Worm (Caenorhabditis elegans) whole organism, L3 larva: ENCODE data around the gene C25F9.13.

Experiments
- R02D3.7 ChIP-seq: fragments of 150-350 bp; optimal IDR thresholded peaks from 2 replicates; lab custom pipeline; 2014; ENCODE audit warnings: missing biosample characterization, missing genetic modification characterization
- ZK546.5 ChIP-seq: sonication (generic microtip); optimal IDR thresholded peaks from 2 replicates; lab custom pipeline; 2017; ENCODE audit warnings: missing biosample characterization, missing genetic modification characterization
- ceh-16 ChIP-seq: sonication (generic microtip); optimal IDR thresholded peaks from 2 replicates; lab custom pipeline; 2017; ENCODE audit warnings: missing biosample characterization, missing genetic modification characterization
- ceh-28 ChIP-seq: fragments of 150-350 bp; optimal IDR thresholded peaks from 2 replicates; lab custom pipeline; 2014; ENCODE audit warnings: missing biosample characterization, missing genetic modification reagents, missing genetic modification characterization
- ceh-9 ChIP-seq: sonication (generic microtip); optimal IDR thresholded peaks from 2 replicates; lab custom pipeline; 2018; ENCODE audit warnings: missing biosample characterization, missing genetic modification characterization
- daf-12 ChIP-seq: fragments of 150-350 bp; optimal IDR thresholded peaks from 2 replicates; lab custom pipeline; 2014; ENCODE audit warnings: missing biosample characterization, missing genetic modification reagents, missing genetic modification characterization
- egl-27 ChIP-seq: sonication (generic microtip); optimal IDR thresholded peaks from 4 replicates; lab custom pipeline; 2017; ENCODE audit warnings: missing biosample characterization, missing genetic modification reagents, missing genetic modification characterization
- egl-5 ChIP-seq: fragments of 150-350 bp; optimal IDR thresholded peaks from 2 replicates; lab custom pipeline; 2017; ENCODE audit warnings: missing biosample characterization, missing genetic modification reagents, missing genetic modification characterization, inconsistent platforms
- elt-1 ChIP-seq: fragments of 150-350 bp; optimal IDR thresholded peaks from 2 replicates; lab custom pipeline; 2014; ENCODE audit warnings: missing biosample characterization, missing genetic modification characterization
- elt-2 ChIP-seq: sonication (generic microtip); optimal IDR thresholded peaks from 2 replicates; lab custom pipeline; 2016; ENCODE audit warnings: missing genetic modification reagents, mild to moderate bottlenecking, missing genetic modification characterization, missing compliant biosample characterization
- eor-1 ChIP-seq, 2 experiments: fragments of 150-350 bp; optimal IDR thresholded peaks; 2 replicates each; lab custom pipeline; 2014 to 2018; ENCODE audit warnings: missing biosample characterization in 2 of 2, missing genetic modification characterization in 2 of 2
- fkh-10 ChIP-seq: sonication (generic microtip); optimal IDR thresholded peaks from 2 replicates; lab custom pipeline; 2017; ENCODE audit warnings: missing biosample characterization, missing genetic modification reagents, missing genetic modification characterization
- fkh-2 ChIP-seq: fragments of 150-350 bp; optimal IDR thresholded peaks from 2 replicates; lab custom pipeline; 2014; ENCODE audit warnings: missing biosample characterization, missing genetic modification reagents, missing genetic modification characterization
- fos-1 ChIP-seq: fragments of 150-350 bp; optimal IDR thresholded peaks from 2 replicates; lab custom pipeline; 2014; ENCODE audit warnings: missing biosample characterization, missing genetic modification characterization
- jun-1 ChIP-seq: fragments of 150-350 bp; optimal IDR thresholded peaks from 2 replicates; lab custom pipeline; 2014; ENCODE audit warnings: missing biosample characterization, missing genetic modification reagents, missing genetic modification characterization
- lin-15B ChIP-seq: fragments of 150-350 bp; optimal IDR thresholded peaks from 2 replicates; lab custom pipeline; 2014; ENCODE audit warnings: missing biosample characterization, missing genetic modification characterization
- lin-39 ChIP-seq: fragments of 150-350 bp; optimal IDR thresholded peaks from 2 replicates; lab custom pipeline; 2018; ENCODE audit warnings: missing biosample characterization, missing genetic modification reagents, missing genetic modification characterization
- lsy-12 ChIP-seq: sonication (generic microtip); optimal IDR thresholded peaks from 2 replicates; lab custom pipeline; 2016; ENCODE audit warnings: mild to moderate bottlenecking, missing genetic modification characterization, missing compliant biosample characterization
- mdl-1 ChIP-seq: fragments of 150-350 bp; optimal IDR thresholded peaks from 2 replicates; lab custom pipeline; 2014; ENCODE audit warnings: missing biosample characterization, missing genetic modification characterization
- mml-1 ChIP-seq: fragments of 150-350 bp; sonication (generic microtip); optimal IDR thresholded peaks from 3 replicates; lab custom pipeline; 2014; ENCODE audit warnings: missing biosample characterization, missing genetic modification characterization
- nfya-1 ChIP-seq: sonication (generic microtip); optimal IDR thresholded peaks from 2 replicates; lab custom pipeline; 2017; ENCODE audit warnings: missing genetic modification characterization, mild to moderate bottlenecking, missing compliant biosample characterization, antibody characterized with exemption, moderate library complexity; ENCODE audit not compliant: insufficient read depth
- nhr-12 ChIP-seq: fragments of 150-350 bp; optimal IDR thresholded peaks from 2 replicates; lab custom pipeline; 2014; ENCODE audit warnings: missing biosample characterization, missing genetic modification characterization
- nhr-23 ChIP-seq: fragments of 150-350 bp; optimal IDR thresholded peaks from 2 replicates; lab custom pipeline; 2014; ENCODE audit warnings: missing biosample characterization, missing genetic modification reagents, missing genetic modification characterization
- nhr-43 ChIP-seq: sonication (generic microtip); optimal IDR thresholded peaks from 2 replicates; lab custom pipeline; 2016; ENCODE audit warnings: mild to moderate bottlenecking, missing genetic modification characterization, missing compliant biosample characterization; ENCODE audit not compliant: poor library complexity, severe bottlenecking
- nhr-67 ChIP-seq: fragments of 150-350 bp; optimal IDR thresholded peaks from 2 replicates; lab custom pipeline; 2014; ENCODE audit warnings: missing biosample characterization, missing genetic modification characterization
- nhr-76 ChIP-seq: fragments of 150-350 bp; sonication (generic microtip); optimal IDR thresholded peaks from 5 replicates; lab custom pipeline; 2014; ENCODE audit warnings: missing biosample characterization, missing genetic modification characterization
- nhr-77 ChIP-seq: fragments of 150-350 bp; optimal IDR thresholded peaks from 2 replicates; lab custom pipeline; 2014; ENCODE audit warnings: missing biosample characterization, missing genetic modification characterization
- pha-4 ChIP-seq: fragments of 150-350 bp; optimal IDR thresholded peaks from 2 replicates; lab custom pipeline; 2014; ENCODE audit warnings: missing biosample characterization, missing genetic modification reagents, missing genetic modification characterization
- pqm-1 ChIP-seq: fragments of 150-350 bp; optimal IDR thresholded peaks from 2 replicates; lab custom pipeline; 2017; ENCODE audit warnings: missing biosample characterization, missing genetic modification characterization, inconsistent platforms
- sea-2 ChIP-seq: fragments of 150-350 bp; sonication (generic microtip); optimal IDR thresholded peaks from 4 replicates; lab custom pipeline; 2014; ENCODE audit warnings: missing biosample characterization, missing genetic modification reagents, missing genetic modification characterization
- skn-1 ChIP-seq: fragments of 150-350 bp; optimal IDR thresholded peaks from 2 replicates; lab custom pipeline; 2014; ENCODE audit warnings: missing biosample characterization, missing genetic modification characterization
- snpc-4 ChIP-seq: fragments of 150-350 bp; optimal IDR thresholded peaks from 2 replicates; lab custom pipeline; 2014; ENCODE audit warnings: missing biosample characterization, missing genetic modification characterization
- unc-39 ChIP-seq: sonication (generic microtip); optimal IDR thresholded peaks from 4 replicates; lab custom pipeline; 2017; ENCODE audit warnings: missing biosample characterization, missing genetic modification characterization
- zag-1 ChIP-seq: fragments of 150-350 bp; optimal IDR thresholded peaks from 2 replicates; lab custom pipeline; 2014; ENCODE audit warnings: missing biosample characterization, missing genetic modification characterization
- ztf-11 ChIP-seq: fragments of 150-350 bp; optimal IDR thresholded peaks from 2 replicates; lab custom pipeline; 2014; ENCODE audit warnings: missing biosample characterization, missing genetic modification characterization
- ztf-4 ChIP-seq: fragments of 150-350 bp; optimal IDR thresholded peaks from 2 replicates; lab custom pipeline; 2014; ENCODE audit warnings: missing biosample characterization, missing genetic modification characterization

Gene C25F9.13

ce11 chrV:19377014-19377494, 21.7 kb downstream of the C25F9.13 start, which contains the start of gene nceh-1:
Gene nceh-1 (plus strand): TSS chrV:19377444.
- TF ChIP-seq nhr-76 (tag; lab: Kevin White, UChicago) (no peak), ceh-9 (tag; lab: Kevin White, UChicago) (no peak), pha-4 (peak; percentile 85), nhr-67 (tag; lab: Kevin White, UChicago) (no peak), egl-5 (no peak), skn-1 (tag; lab: Kevin White, UChicago) (no peak), eor-1 (tag; optimal IDR thresholded peaks at IDR 0.05; lab: Kevin White, UChicago) (no peak), lin-39 (tag; lab: Kevin White, UChicago) (no peak), nhr-12 (no peak), pqm-1 (peak; percentile 21), fos-1 (tag; lab: Kevin White, UChicago) (no peak), elt-2 (tag; lab: Kevin White, UChicago) (peak; percentile 85)

- TF ChIP-seq ztf-11 (tag; lab: Kevin White, UChicago) (no peak), lsy-12 (tag; lab: Kevin White, UChicago) (no peak), daf-12 (no peak), egl-5 (no peak), zag-1 (no peak), egl-27 (tag; lab: Kevin White, UChicago) (no peak), sea-2 (GFP tag; lab: Kevin White, UChicago) (no peak), unc-39 (tag; lab: Kevin White, UChicago) (no peak), jun-1 (tag; lab: Kevin White, UChicago) (no peak), ceh-28 (tag; lab: Kevin White, UChicago) (no peak), nfya-1 (tag; lab: Kevin White, UChicago) (no peak), R02D3.7 (tag; lab: Kevin White, UChicago) (no peak), fkh-2 (tag; lab: Kevin White, UChicago) (no peak), lin-15B (tag; lab: Kevin White, UChicago) (no peak), nhr-77 (tag; lab: Kevin White, UChicago) (no peak)
Measured at ce11 chrV:19371777-19372176, 27.0 kb downstream of the C25F9.13 start.

ce11 chrV:19371253-19371652, 27.5 kb downstream of the C25F9.13 start, which contains the start of gene Y43F8A.2:
Gene Y43F8A.2 (plus strand): TSS chrV:19371553.
- TF ChIP-seq lin-15B (tag; lab: Kevin White, UChicago) (no peak), ztf-11 (tag; lab: Kevin White, UChicago) (no peak), elt-1 (tag; lab: Kevin White, UChicago) (no peak), snpc-4 (tag; lab: Kevin White, UChicago) (no peak)

ce11 chrV:19370189-19370588, 28.6 kb downstream of the C25F9.13 start, which contains the start of gene Y43F8A.1:
Gene Y43F8A.1 (plus strand): TSS chrV:19370489.
- TF ChIP-seq skn-1 (tag; lab: Kevin White, UChicago) (no peak), lin-15B (tag; lab: Kevin White, UChicago) (no peak), zag-1 (no peak), ceh-16 (tag; lab: Kevin White, UChicago) (no peak), ZK546.5 (tag; lab: Kevin White, UChicago) (no peak), mdl-1 (tag; lab: Kevin White, UChicago) (no peak), ceh-9 (tag; lab: Kevin White, UChicago) (no peak), elt-1 (tag; lab: Kevin White, UChicago) (no peak), nhr-23 (tag; lab: Kevin White, UChicago) (no peak), mml-1 (tag; lab: Kevin White, UChicago) (no peak), ztf-4 (no peak), nhr-77 (tag; lab: Kevin White, UChicago) (no peak)

- no peak for TF ChIP-seq ceh-28 (tag; lab: Kevin White, UChicago)
- TF ChIP-seq fos-1 (tag; lab: Kevin White, UChicago): no peak
- no peak for TF ChIP-seq ceh-9 (tag; lab: Kevin White, UChicago)
- no peak for TF ChIP-seq elt-2 (tag; lab: Kevin White, UChicago)
- no peak for TF ChIP-seq fkh-10 (GFP tag; lab: Kevin White, UChicago)
- no peak for TF ChIP-seq nhr-43
- no peak for TF ChIP-seq lsy-12 (tag; lab: Kevin White, UChicago)
- no peak for TF ChIP-seq nhr-23 (tag; lab: Kevin White, UChicago)
- no peak for TF ChIP-seq mdl-1 (tag; lab: Kevin White, UChicago)
Measured at ce11 chrV:19362568-19362967, 36.2 kb downstream of the C25F9.13 start, which contains the start of gene C14B4.2. Gene C14B4.2 (minus strand): TSS chrV:19362668.
